Fruit fly (Drosophila melanogaster) whole organism, embryonic: Measurements from ENCODE around the gene Prosbeta6.

ENCODE experiments used
- Abd-B ChIP-seq: fragments of 200-800 bp; sonication (Bioruptor generic); optimal IDR thresholded peaks from 2 replicates; lab custom pipeline; 2018; ENCODE audit warnings: missing biosample characterization, mild to moderate bottlenecking, missing genetic modification characterization, moderate library complexity
- BEAF-32 ChIP-seq: fragments of 200-800 bp; sonication (Bioruptor generic); optimal IDR thresholded peaks from 3 replicates; lab custom pipeline; 2017; ENCODE audit warnings: missing biosample characterization, missing genetic modification characterization, mild to moderate bottlenecking, moderate library complexity, missing genetic modification reagents
- CG10267 ChIP-seq: fragments of 200-800 bp; sonication (Bioruptor generic); optimal IDR thresholded peaks from 2 replicates; lab custom pipeline; 2018; ENCODE audit warnings: missing biosample characterization, mild to moderate bottlenecking, missing genetic modification characterization, moderate library complexity
- CG10431 ChIP-seq: fragments of 200-800 bp; sonication (Bioruptor generic); optimal IDR thresholded peaks from 3 replicates; lab custom pipeline; 2018; ENCODE audit warnings: missing biosample characterization, mild to moderate bottlenecking, missing genetic modification characterization
- CG11560 ChIP-seq: fragments of 200-800 bp; sonication (Bioruptor generic); IDR thresholded peaks from 3 replicates; pipeline ENCODE4 v1.3.6; 2022; ENCODE audit warnings: missing biosample characterization, missing genetic modification characterization
- CG11696 ChIP-seq: fragments of 200-800 bp; sonication (Bioruptor generic); IDR thresholded peaks from 2 replicates; pipeline ENCODE4 v1.3.6; 2022; ENCODE audit warnings: missing biosample characterization, missing genetic modification characterization
- CG12391 ChIP-seq: fragments of 200-800 bp; sonication (Bioruptor generic); optimal IDR thresholded peaks from 3 replicates; lab custom pipeline; 2018; ENCODE audit warnings: missing biosample characterization, mild to moderate bottlenecking, missing genetic modification characterization, moderate library complexity
- CG13287 ChIP-seq: fragments of 200-800 bp; sonication (Bioruptor generic); IDR thresholded peaks from 2 replicates; pipeline ENCODE4 v1.3.6; 2022; ENCODE audit warnings: missing biosample characterization, missing genetic modification characterization; ENCODE audit not compliant: partially characterized antibody
- CG14667 ChIP-seq: fragments of 200-800 bp; sonication (Bioruptor generic); IDR thresholded peaks from 2 replicates; pipeline ENCODE4 v1.3.6; 2022; ENCODE audit warnings: missing biosample characterization, missing genetic modification characterization
- CG2678 ChIP-seq: fragments of 200-800 bp; sonication (Bioruptor generic); optimal IDR thresholded peaks from 3 replicates; lab custom pipeline; 2019; ENCODE audit warnings: missing biosample characterization, mild to moderate bottlenecking, missing genetic modification characterization, moderate library complexity
- CG32532 ChIP-seq: fragments of 200-800 bp; sonication (Bioruptor generic); IDR thresholded peaks from 2 replicates; pipeline ENCODE4 v1.3.6; 2022; ENCODE audit warnings: missing biosample characterization, missing genetic modification characterization
- CG32772 ChIP-seq: fragments of 200-800 bp; sonication (Bioruptor generic); IDR thresholded peaks from 2 replicates; pipeline ENCODE4 v1.3.6; 2022; ENCODE audit warnings: missing biosample characterization, missing genetic modification characterization
- CG3838 ChIP-seq: fragments of 200-800 bp; sonication (Bioruptor generic); optimal IDR thresholded peaks from 3 replicates; lab custom pipeline; 2016; ENCODE audit warnings: missing biosample characterization, missing genetic modification characterization
- CG4617 ChIP-seq: fragments of 200-800 bp; sonication (Bioruptor generic); optimal IDR thresholded peaks from 3 replicates; lab custom pipeline; 2016; ENCODE audit warnings: missing biosample characterization, missing genetic modification characterization, borderline replicate concordance
- CG6175 ChIP-seq: fragments of 200-800 bp; sonication (Bioruptor generic); IDR thresholded peaks from 3 replicates; pipeline ENCODE4 v1.3.6; 2022; ENCODE audit warnings: missing biosample characterization, missing genetic modification characterization
- CG6765 ChIP-seq: fragments of 200-800 bp; sonication (Bioruptor generic); optimal IDR thresholded peaks from 3 replicates; lab custom pipeline; 2017; ENCODE audit warnings: missing biosample characterization, mild to moderate bottlenecking, missing genetic modification characterization
- CG7963 ChIP-seq: fragments of 200-800 bp; sonication (Bioruptor generic); IDR thresholded peaks from 3 replicates; pipeline ENCODE4 v1.3.6; 2022; ENCODE audit warnings: missing biosample characterization, missing genetic modification characterization; ENCODE audit not compliant: partially characterized antibody
- CG8290 ChIP-seq, 3 experiments: fragments of 200-800 bp; sonication (Bioruptor generic); optimal IDR thresholded peaks; 2 replicates each; lab custom pipeline; 2016 to 2019; ENCODE audit warnings: missing biosample characterization in 3 of 3, missing genetic modification characterization in 3 of 3, mild to moderate bottlenecking in 2 of 3, moderate library complexity in 1 of 3
- CG8359 ChIP-seq: fragments of 200-800 bp; sonication (Bioruptor generic); optimal IDR thresholded peaks from 2 replicates; lab custom pipeline; 2017; ENCODE audit warnings: missing biosample characterization, mild to moderate bottlenecking, missing genetic modification characterization, borderline replicate concordance
- CoRest ChIP-seq: fragments of 200-800 bp; sonication (Bioruptor generic); optimal IDR thresholded peaks from 3 replicates; lab custom pipeline; 2018; ENCODE audit warnings: missing biosample characterization, mild to moderate bottlenecking, missing genetic modification characterization, moderate library complexity
- Dad ChIP-seq: fragments of 200-800 bp; sonication (Bioruptor generic); optimal IDR thresholded peaks from 3 replicates; lab custom pipeline; 2016; ENCODE audit warnings: missing biosample characterization, missing genetic modification characterization
- Fer1 ChIP-seq: fragments of 200-800 bp; sonication (Bioruptor generic); optimal IDR thresholded peaks from 2 replicates; lab custom pipeline; 2017; ENCODE audit warnings: missing biosample characterization, mild to moderate bottlenecking, missing genetic modification characterization
- Fer2 ChIP-seq: fragments of 200-800 bp; sonication (Bioruptor generic); optimal IDR thresholded peaks from 2 replicates; lab custom pipeline; 2018; ENCODE audit warnings: missing biosample characterization, mild to moderate bottlenecking, missing genetic modification characterization, moderate library complexity
- NK7.1 ChIP-seq: fragments of 200-800 bp; sonication (Bioruptor generic); optimal IDR thresholded peaks from 3 replicates; lab custom pipeline; 2016; ENCODE audit warnings: missing biosample characterization, missing genetic modification characterization
- Nf-YC ChIP-seq: fragments of 200-800 bp; optimal IDR thresholded peaks from 3 replicates; lab custom pipeline; 2019; ENCODE audit warnings: missing biosample characterization, mild to moderate bottlenecking, missing genetic modification characterization, moderate library complexity
- Ravus ChIP-seq: fragments of 200-800 bp; sonication (Bioruptor generic); IDR thresholded peaks from 2 replicates; pipeline ENCODE4 v1.3.6; 2022; ENCODE audit warnings: missing biosample characterization, missing genetic modification characterization
- Rfx ChIP-seq: fragments of 200-800 bp; sonication (Bioruptor generic); IDR thresholded peaks from 2 replicates; pipeline ENCODE4 v1.3.6; 2022; ENCODE audit warnings: missing biosample characterization, missing genetic modification characterization
- Trl ChIP-seq, 3 experiments: fragments of >200 bp in 2 of 3; fragments of 200-800 bp in 1 of 3; sonication (Bioruptor generic) in 1 of 3; optimal IDR thresholded peaks; 2 replicates in 1 of 3; 3 replicates in 2 of 3; lab custom pipeline; 2016 to 2017; ENCODE audit warnings: missing biosample characterization in 1 of 3, missing genetic modification characterization in 1 of 3
- YL-1 ChIP-seq: fragments of 200-800 bp; sonication (Bioruptor generic); optimal IDR thresholded peaks from 3 replicates; lab custom pipeline; 2017; ENCODE audit warnings: missing biosample characterization, mild to moderate bottlenecking, missing genetic modification characterization
- ara ChIP-seq: fragments of 200-800 bp; sonication (Bioruptor generic); IDR thresholded peaks from 2 replicates; pipeline ENCODE4 v1.3.6; 2022; ENCODE audit warnings: missing biosample characterization, missing genetic modification characterization
- cg ChIP-seq: fragments of 200-800 bp; sonication (Bioruptor generic); optimal IDR thresholded peaks from 3 replicates; lab custom pipeline; 2019; ENCODE audit warnings: missing biosample characterization, mild to moderate bottlenecking, missing genetic modification characterization, moderate library complexity
- crp ChIP-seq, 2 experiments: fragments of 200-800 bp; sonication (Bioruptor generic); optimal IDR thresholded peaks; 2 replicates in 1 of 2; 3 replicates in 1 of 2; lab custom pipeline; 2017; ENCODE audit warnings: missing biosample characterization in 2 of 2, missing genetic modification characterization in 2 of 2, mild to moderate bottlenecking in 1 of 2, moderate library complexity in 1 of 2
- dysf ChIP-seq: fragments of 200-800 bp; sonication (Bioruptor generic); IDR thresholded peaks from 3 replicates; pipeline ENCODE4 v1.3.6; 2022; ENCODE audit warnings: missing biosample characterization, missing genetic modification characterization
- ems ChIP-seq: fragments of 200-800 bp; sonication (Bioruptor generic); optimal IDR thresholded peaks from 3 replicates; lab custom pipeline; 2016; ENCODE audit warnings: missing biosample characterization, missing genetic modification characterization
- gce ChIP-seq: fragments of 200-800 bp; sonication (Bioruptor generic); IDR thresholded peaks from 3 replicates; pipeline ENCODE4 v1.3.6; 2022; ENCODE audit warnings: missing biosample characterization, missing genetic modification characterization
- gsb-n ChIP-seq: fragments of 200-800 bp; sonication (Bioruptor generic); optimal IDR thresholded peaks from 3 replicates; lab custom pipeline; 2018; ENCODE audit warnings: missing biosample characterization, mild to moderate bottlenecking, missing genetic modification characterization
- h ChIP-seq: fragments of >200 bp; optimal IDR thresholded peaks from 2 replicates; lab custom pipeline; 2017
- knrl ChIP-seq: fragments of 200-800 bp; sonication (Bioruptor generic); IDR thresholded peaks from 3 replicates; pipeline ENCODE4 v1.3.6; 2022; ENCODE audit warnings: missing biosample characterization, missing genetic modification characterization; ENCODE audit not compliant: partially characterized antibody
- lmd ChIP-seq: fragments of 200-800 bp; sonication (Bioruptor generic); IDR thresholded peaks from 2 replicates; pipeline ENCODE4 v1.3.6; 2022; ENCODE audit warnings: missing biosample characterization, missing genetic modification characterization
- mirr ChIP-seq: fragments of 200-800 bp; sonication (Bioruptor generic); optimal IDR thresholded peaks from 3 replicates; lab custom pipeline; 2018; ENCODE audit warnings: missing biosample characterization, mild to moderate bottlenecking, missing genetic modification characterization
- otp ChIP-seq: fragments of 200-800 bp; sonication (Bioruptor generic); IDR thresholded peaks from 3 replicates; pipeline ENCODE4, ENCODE4 v1.3.6; 2022; ENCODE audit warnings: missing biosample characterization, missing genetic modification characterization
- pan ChIP-seq, 4 experiments: fragments of >200 bp in 3 of 4; fragments of 200-800 bp in 1 of 4; sonication (Bioruptor generic) in 1 of 4; optimal IDR thresholded peaks in 3 of 4; IDR thresholded peaks in 1 of 4; 2 replicates each; pipeline versions ENCODE4 v1.3.6 to Lab custom; 2017 to 2022; ENCODE audit warnings: missing biosample characterization in 2 of 4, missing genetic modification characterization in 2 of 4, mixed read lengths in 1 of 4
- pfk ChIP-seq: fragments of 200-800 bp; sonication (Bioruptor generic); optimal IDR thresholded peaks from 2 replicates; lab custom pipeline; 2018; ENCODE audit warnings: missing biosample characterization, mild to moderate bottlenecking, missing genetic modification characterization, moderate library complexity
- pum ChIP-seq: fragments of 200-800 bp; sonication (Bioruptor generic); optimal IDR thresholded peaks from 2 replicates; lab custom pipeline; 2016; ENCODE audit warnings: missing biosample characterization, missing genetic modification characterization
- sens ChIP-seq: fragments of 200-800 bp; sonication (Bioruptor generic); peaks from one replicate; lab custom pipeline; 2016; ENCODE audit warnings: missing biosample characterization, missing genetic modification characterization
- shn ChIP-seq: fragments of 200-800 bp; sonication (Bioruptor generic); optimal IDR thresholded peaks from 3 replicates; lab custom pipeline; 2016; ENCODE audit warnings: missing biosample characterization, missing genetic modification characterization
- stc ChIP-seq: fragments of 200-800 bp; sonication (Bioruptor generic); IDR thresholded peaks from 2 replicates; pipeline ENCODE4 v1.3.6; 2022; ENCODE audit warnings: missing biosample characterization, missing genetic modification characterization
- sug ChIP-seq: fragments of 200-800 bp; optimal IDR thresholded peaks from 2 replicates; lab custom pipeline; 2019; ENCODE audit warnings: missing biosample characterization, mild to moderate bottlenecking, missing genetic modification characterization, moderate library complexity
- trh ChIP-seq: fragments of 200-800 bp; sonication (Bioruptor generic); optimal IDR thresholded peaks from 2 replicates; lab custom pipeline; 2016; ENCODE audit warnings: missing biosample characterization, missing genetic modification characterization

Prosbeta6 gene

dm6 chr3L:16647578-16648113 is 37.4 kb upstream of the Prosbeta6 start, which contains the start of gene Abl (continued):
- TF ChIP-seq CG8290 (GFP tag; optimal IDR thresholded peaks at IDR 0.05; lab: Kevin White, UChicago) (peak; percentile 86), CG8290 (tag; optimal IDR thresholded peaks at IDR 0.05; lab: Kevin White, UChicago) (peak; percentile 11 to 97), CG4617 (peak; percentile 83), sens (peak; percentile 91), gsb-n (tag; lab: Kevin White, UChicago) (peak; percentile 75), CG14667 (no peak), shn (peak; percentile 68), CG11560 (tag; lab: Robert Waterston, UW) (peak; percentile 70; the same call in 2 of the 3 replicates), otp (GFP tag; lab: Robert Waterston, UW) (peak; percentile 8; the same call in 2 of the 3 replicates), CG12391 (tag; lab: Kevin White, UChicago) (peak; percentile 77), Fer2 (tag; lab: Kevin White, UChicago) (no peak), NK7.1 (GFP tag; lab: Kevin White, UChicago) (peak; percentile 60), mirr (peak; percentile 59), Rfx (GFP tag; lab: Robert Waterston, UW) (peak; percentile 82), Fer1 (GFP tag; lab: Kevin White, UChicago) (peak; percentile 66), CG3838 (GFP tag; lab: Kevin White, UChicago) (no peak), CG13287 (GFP tag; lab: Robert Waterston, UW) (peak; percentile 90), pan (optimal IDR thresholded peaks at IDR 0.05; lab: Kevin White, UChicago) (no peak), pan (GFP tag; optimal IDR thresholded peaks at IDR 0.05 in 1 of 2, IDR thresholded peaks at IDR 0.05 in 1 of 2) (peak in 1 of 2 experiments; percentile 37), YL-1 (GFP tag; lab: Kevin White, UChicago) (peak; percentile 73), CoRest (peak; percentile 74), CG6765 (peak; percentile 33), Ravus (no peak), CG8359 (peak; percentile 15), Nf-YC (peak; percentile 61), cg (GFP tag; lab: Kevin White, UChicago) (peak; percentile 74), BEAF-32 (GFP tag; lab: Kevin White, UChicago) (peak; percentile 95), CG7963 (GFP tag; lab: Robert Waterston, UW) (peak; percentile 67), CG10267 (peak; percentile 100), Dad (peak; percentile 87), knrl (GFP tag; lab: Robert Waterston, UW) (peak; percentile 83), CG6175 (no peak), pfk (GFP tag; lab: Kevin White, UChicago) (no peak), h (lab: Kevin White, UChicago) (no peak)

dm6 chr3L:16646865-16647459 is 36.7 kb upstream of the Prosbeta6 start:
- peak; percentile 35; the same call in 1 of the 2 replicates for TF ChIP-seq Rfx (GFP tag; lab: Robert Waterston, UW)
- no peak for TF ChIP-seq gce (GFP tag; lab: Robert Waterston, UW)
- TF ChIP-seq stc (GFP tag; lab: Robert Waterston, UW): peak; percentile 50; the same call in 1 of the 2 replicates
- 0 out of 2 replicates have a peak, but pooled peaks have one; percentile 30 for TF ChIP-seq ara (GFP tag; lab: Robert Waterston, UW)
- TF ChIP-seq pum (GFP tag; lab: Kevin White, UChicago): peak; percentile 3
- no peak for TF ChIP-seq CG6175
- no peak for TF ChIP-seq CG11696 (GFP tag; lab: Robert Waterston, UW)
- TF ChIP-seq crp (GFP tag; optimal IDR thresholded peaks at IDR 0.05; lab: Kevin White, UChicago): no peak
- 0 out of 3 replicates have a peak, but pooled peaks have one; percentile 27 for TF ChIP-seq dysf (GFP tag; lab: Robert Waterston, UW)
- TF ChIP-seq Trl (optimal IDR thresholded peaks at IDR 0.05; lab: Kevin White, UChicago): peak; percentile 25 to 62
- TF ChIP-seq Trl (GFP tag; optimal IDR thresholded peaks at IDR 0.05; lab: Kevin White, UChicago): no peak
- TF ChIP-seq trh (GFP tag; lab: Kevin White, UChicago): no peak
- no peak for TF ChIP-seq CG10431 (GFP tag; lab: Kevin White, UChicago)
- TF ChIP-seq CG32532 (GFP tag; lab: Robert Waterston, UW): peak; percentile 34; the same call in 1 of the 2 replicates
- no peak for TF ChIP-seq CG2678
- TF ChIP-seq lmd (GFP tag; lab: Robert Waterston, UW): 0 out of 2 replicates have a peak, but pooled peaks have one; percentile 26
- no peak for TF ChIP-seq Abd-B (GFP tag; lab: Kevin White, UChicago)
- TF ChIP-seq CG32772 (GFP tag; lab: Robert Waterston, UW): no peak
- TF ChIP-seq sug (tag; lab: Kevin White, UChicago): no peak
- no peak for TF ChIP-seq ems
